Fruit fly (Drosophila melanogaster) whole organism, embryonic: Measurements from ENCODE around the gene CG17343.

Source experiments
- Atf3 ChIP-seq: fragments of 200-800 bp; sonication (Bioruptor generic); optimal IDR thresholded peaks from 3 replicates; lab custom pipeline; 2016; ENCODE audit warnings: missing biosample characterization, missing genetic modification characterization
- BEAF-32 ChIP-seq: fragments of 200-800 bp; sonication (Bioruptor generic); optimal IDR thresholded peaks from 3 replicates; lab custom pipeline; 2017; ENCODE audit warnings: missing biosample characterization, missing genetic modification characterization, mild to moderate bottlenecking, moderate library complexity, missing genetic modification reagents
- CG10543 ChIP-seq: fragments of 200-800 bp; sonication (Bioruptor generic); optimal IDR thresholded peaks from 3 replicates; lab custom pipeline; 2017; ENCODE audit warnings: missing biosample characterization, mild to moderate bottlenecking, missing genetic modification characterization, moderate library complexity
- CG11398 ChIP-seq: fragments of 200-800 bp; sonication (Bioruptor generic); optimal IDR thresholded peaks from 2 replicates; lab custom pipeline; 2016; ENCODE audit warnings: missing biosample characterization, missing genetic modification characterization
- CG12391 ChIP-seq: fragments of 200-800 bp; sonication (Bioruptor generic); optimal IDR thresholded peaks from 3 replicates; lab custom pipeline; 2018; ENCODE audit warnings: missing biosample characterization, mild to moderate bottlenecking, missing genetic modification characterization, moderate library complexity
- CG14710 ChIP-seq: fragments of 200-800 bp; sonication (Bioruptor generic); optimal IDR thresholded peaks from 3 replicates; lab custom pipeline; 2019; ENCODE audit warnings: missing biosample characterization, mild to moderate bottlenecking, missing genetic modification characterization, moderate library complexity
- CG14860 ChIP-seq: fragments of 200-800 bp; sonication (Bioruptor generic); IDR thresholded peaks from 3 replicates; pipeline ENCODE4 v1.3.6; 2022; ENCODE audit warnings: missing biosample characterization, missing genetic modification characterization; ENCODE audit not compliant: partially characterized antibody
- CG16813 ChIP-seq: fragments of 200-800 bp; sonication (Bioruptor generic); IDR thresholded peaks from 3 replicates; pipeline ENCODE4 v1.3.6; 2022; ENCODE audit warnings: missing biosample characterization, missing genetic modification characterization; ENCODE audit not compliant: partially characterized antibody
- CG17385 ChIP-seq: fragments of 200-800 bp; sonication (Bioruptor generic); optimal IDR thresholded peaks from 3 replicates; lab custom pipeline; 2018; ENCODE audit warnings: missing biosample characterization, mild to moderate bottlenecking, missing genetic modification characterization
- CG18619 ChIP-seq: fragments of 200-800 bp; sonication (Bioruptor generic); optimal IDR thresholded peaks from 3 replicates; lab custom pipeline; 2017; ENCODE audit warnings: missing biosample characterization, mild to moderate bottlenecking, missing genetic modification characterization
- CG2116 ChIP-seq: fragments of 200-800 bp; sonication (Bioruptor generic); optimal IDR thresholded peaks from 3 replicates; lab custom pipeline; 2018; ENCODE audit warnings: missing biosample characterization, mild to moderate bottlenecking, missing genetic modification characterization
- CG30403 ChIP-seq: fragments of 200-800 bp; sonication (Bioruptor generic); optimal IDR thresholded peaks from 3 replicates; lab custom pipeline; 2016; ENCODE audit warnings: missing biosample characterization, missing genetic modification characterization
- CG34224 ChIP-seq: fragments of 200-800 bp; sonication (Bioruptor generic); IDR thresholded peaks from 3 replicates; pipeline ENCODE4 v1.3.6; 2022; ENCODE audit warnings: missing biosample characterization, missing genetic modification characterization; ENCODE audit not compliant: partially characterized antibody
- CG42726 ChIP-seq: fragments of 200-800 bp; sonication (Bioruptor generic); IDR thresholded peaks from 2 replicates; pipeline ENCODE4 v1.3.6; 2022; ENCODE audit warnings: missing biosample characterization, missing genetic modification characterization; ENCODE audit not compliant: partially characterized antibody
- CG4404 ChIP-seq: fragments of 200-800 bp; sonication (Bioruptor generic); IDR thresholded peaks from 2 replicates; pipeline ENCODE4 v1.3.6; 2022; ENCODE audit warnings: missing biosample characterization, missing genetic modification characterization
- CG4617 ChIP-seq: fragments of 200-800 bp; sonication (Bioruptor generic); optimal IDR thresholded peaks from 3 replicates; lab custom pipeline; 2016; ENCODE audit warnings: missing biosample characterization, missing genetic modification characterization, borderline replicate concordance
- CG7963 ChIP-seq: fragments of 200-800 bp; sonication (Bioruptor generic); IDR thresholded peaks from 3 replicates; pipeline ENCODE4 v1.3.6; 2022; ENCODE audit warnings: missing biosample characterization, missing genetic modification characterization; ENCODE audit not compliant: partially characterized antibody
- CG9817 ChIP-seq: fragments of 200-800 bp; sonication (Bioruptor generic); optimal IDR thresholded peaks from 2 replicates; lab custom pipeline; 2018; ENCODE audit warnings: missing biosample characterization, mild to moderate bottlenecking, missing genetic modification characterization, moderate library complexity
- E2f1 ChIP-seq: fragments of 200-800 bp; sonication (Bioruptor generic); IDR thresholded peaks from 2 replicates; pipeline ENCODE4 v1.3.6; 2022; ENCODE audit warnings: missing biosample characterization, missing genetic modification characterization
- MESR4 ChIP-seq: fragments of 200-800 bp; sonication (Bioruptor generic); optimal IDR thresholded peaks from 2 replicates; lab custom pipeline; 2018; ENCODE audit warnings: missing biosample characterization, mild to moderate bottlenecking, missing genetic modification characterization, moderate library complexity
- Med ChIP-seq: fragments of 200-800 bp; sonication (Bioruptor generic); peaks from one replicate; lab custom pipeline; 2016; ENCODE audit warnings: missing biosample characterization, missing genetic modification characterization, mild to moderate bottlenecking, inconsistent platforms, moderate library complexity
- NFAT ChIP-seq: fragments of 200-800 bp; sonication (Bioruptor generic); IDR thresholded peaks from 2 replicates; pipeline ENCODE4 v1.3.6; 2022; ENCODE audit warnings: missing biosample characterization, missing genetic modification characterization
- Opbp ChIP-seq: fragments of 200-800 bp; sonication (Bioruptor generic); IDR thresholded peaks from 3 replicates; pipeline ENCODE4 v1.3.6; 2022; ENCODE audit warnings: missing biosample characterization, missing genetic modification characterization; ENCODE audit not compliant: partially characterized antibody
- Rfx ChIP-seq: fragments of 200-800 bp; sonication (Bioruptor generic); IDR thresholded peaks from 2 replicates; pipeline ENCODE4 v1.3.6; 2022; ENCODE audit warnings: missing biosample characterization, missing genetic modification characterization
- Sry-δ ChIP-seq: fragments of 200-800 bp; sonication (Bioruptor generic); optimal IDR thresholded peaks from 2 replicates; lab custom pipeline; 2016; ENCODE audit warnings: missing biosample characterization, missing genetic modification characterization
- Usf ChIP-seq: fragments of 200-800 bp; sonication (Bioruptor generic); optimal IDR thresholded peaks from 2 replicates; lab custom pipeline; 2017; ENCODE audit warnings: missing genotype, missing biosample characterization, missing genetic modification characterization
- amos ChIP-seq: fragments of 200-800 bp; sonication (Bioruptor generic); IDR thresholded peaks from 2 replicates; pipeline ENCODE4 v1.3.6; 2022; ENCODE audit warnings: missing biosample characterization, missing genetic modification characterization; ENCODE audit not compliant: partially characterized antibody
- ato ChIP-seq: fragments of 200-800 bp; sonication (Bioruptor generic); IDR thresholded peaks from 2 replicates; pipeline ENCODE4 v1.3.6; 2022; ENCODE audit warnings: missing biosample characterization, missing genetic modification characterization; ENCODE audit not compliant: partially characterized antibody
- bbx ChIP-seq: fragments of 200-800 bp; sonication (Bioruptor generic); IDR thresholded peaks from 2 replicates; pipeline ENCODE4 v1.3.6; 2022; ENCODE audit warnings: missing biosample characterization, missing genetic modification characterization; ENCODE audit not compliant: partially characterized antibody
- chinmo ChIP-seq: fragments of 200-800 bp; sonication (Bioruptor generic); IDR thresholded peaks from 4 replicates; pipeline ENCODE4 v1.3.6; 2022; ENCODE audit warnings: missing biosample characterization, missing genetic modification characterization; ENCODE audit not compliant: partially characterized antibody
- fd96Cb ChIP-seq: fragments of 200-800 bp; sonication (Bioruptor generic); optimal IDR thresholded peaks from 2 replicates; lab custom pipeline; 2018; ENCODE audit warnings: missing biosample characterization, mild to moderate bottlenecking, missing genetic modification characterization, moderate library complexity
- hb ChIP-seq: fragments of 200-800 bp; sonication (Bioruptor generic); IDR thresholded peaks from 3 replicates; pipeline ENCODE4 v1.3.6; 2022; ENCODE audit warnings: missing biosample characterization, missing genetic modification characterization; ENCODE audit not compliant: partially characterized antibody
- hbn ChIP-seq: fragments of 200-800 bp; sonication (Bioruptor generic); IDR thresholded peaks from 2 replicates; pipeline ENCODE4 v1.3.6; 2022; ENCODE audit warnings: missing biosample characterization, missing genetic modification characterization; ENCODE audit not compliant: partially characterized antibody
- inv ChIP-seq: fragments of 200-800 bp; sonication (Bioruptor generic); IDR thresholded peaks from 2 replicates; pipeline ENCODE4 v1.3.6; 2022; ENCODE audit warnings: missing biosample characterization, missing genetic modification characterization; ENCODE audit not compliant: partially characterized antibody
- mld ChIP-seq: fragments of 200-800 bp; sonication (Bioruptor generic); IDR thresholded peaks from 3 replicates; pipeline ENCODE4 v1.3.6; 2022; ENCODE audit warnings: missing biosample characterization, missing genetic modification characterization; ENCODE audit not compliant: partially characterized antibody
- pb ChIP-seq: fragments of 200-800 bp; sonication (Bioruptor generic); optimal IDR thresholded peaks from 3 replicates; lab custom pipeline; 2016; ENCODE audit warnings: missing biosample characterization, missing genetic modification characterization
- phol ChIP-seq: fragments of 200-800 bp; sonication (Bioruptor generic); optimal IDR thresholded peaks from 3 replicates; lab custom pipeline; 2018; ENCODE audit warnings: missing biosample characterization, mild to moderate bottlenecking, missing genetic modification characterization, moderate library complexity
- pzg ChIP-seq: fragments of 200-800 bp; sonication (Bioruptor generic); optimal IDR thresholded peaks from 3 replicates; lab custom pipeline; 2018; ENCODE audit warnings: missing biosample characterization, mild to moderate bottlenecking, missing genetic modification characterization, moderate library complexity
- row ChIP-seq: fragments of 200-800 bp; sonication (Bioruptor generic); IDR thresholded peaks from 3 replicates; pipeline ENCODE4 v1.3.6; 2022; ENCODE audit warnings: missing biosample characterization, missing genetic modification characterization
- scrt ChIP-seq: fragments of 200-800 bp; sonication (Bioruptor generic); optimal IDR thresholded peaks from 2 replicates; lab custom pipeline; 2018; ENCODE audit warnings: missing biosample characterization, mild to moderate bottlenecking, missing genetic modification characterization, moderate library complexity
- trem ChIP-seq: fragments of 200-800 bp; optimal IDR thresholded peaks from 3 replicates; lab custom pipeline; 2019; ENCODE audit warnings: missing biosample characterization, mild to moderate bottlenecking, missing genetic modification characterization, moderate library complexity
- unc-4 ChIP-seq: fragments of 200-800 bp; sonication (Bioruptor generic); IDR thresholded peaks from 2 replicates; pipeline ENCODE4 v1.3.6; 2022; ENCODE audit warnings: missing biosample characterization, missing genetic modification characterization; ENCODE audit not compliant: partially characterized antibody
- vnd ChIP-seq: fragments of 200-800 bp; sonication (Bioruptor generic); IDR thresholded peaks from 3 replicates; pipeline ENCODE4 v1.3.6; 2022; ENCODE audit warnings: missing biosample characterization, missing genetic modification characterization; ENCODE audit not compliant: partially characterized antibody
- wek ChIP-seq: fragments of 200-800 bp; sonication (Bioruptor generic); optimal IDR thresholded peaks from 3 replicates; lab custom pipeline; 2018; ENCODE audit warnings: missing biosample characterization, mild to moderate bottlenecking, missing genetic modification characterization, moderate library complexity
- zen2 ChIP-seq: fragments of 200-800 bp; sonication (Bioruptor generic); IDR thresholded peaks from 3 replicates; pipeline ENCODE4 v1.3.6; 2022; ENCODE audit warnings: missing biosample characterization, missing genetic modification characterization; ENCODE audit not compliant: partially characterized antibody

Gene CG17343

DNA sequence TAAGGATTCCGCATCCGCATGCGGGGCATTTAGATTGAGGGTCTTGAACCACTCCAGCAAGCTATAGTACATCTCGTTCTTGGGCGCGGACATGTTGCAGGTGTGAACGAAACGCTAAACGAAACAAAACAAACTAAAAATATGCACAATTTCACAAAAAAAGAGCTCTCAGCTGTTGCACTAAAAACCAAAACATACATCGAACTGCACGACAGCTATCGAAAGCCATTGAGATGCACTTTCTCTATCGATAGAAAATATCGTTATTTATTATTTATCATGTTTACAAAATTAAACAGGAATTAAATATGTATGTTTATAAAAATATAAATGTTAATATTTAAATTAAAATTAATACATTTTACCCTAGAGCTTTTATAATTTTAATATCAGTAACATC, 31.4 kb upstream of the CG17343 start, which contains the start of gene hook (continued):
- TF ChIP-seq E2f1 (GFP tag; lab: Robert Waterston, UW) = no peak
- peak; percentile 67 for TF ChIP-seq inv (GFP tag; lab: Robert Waterston, UW)
- peak; percentile 52 for TF ChIP-seq trem (tag; lab: Kevin White, UChicago)
- peak; percentile 45; the same call in 1 of the 3 replicates for TF ChIP-seq CG7963
- TF ChIP-seq phol (tag; lab: Kevin White, UChicago) = peak; percentile 2
- peak; percentile 14 for TF ChIP-seq CG12391 (tag; lab: Kevin White, UChicago)
- peak; percentile 49; the same call in 2 of the 3 replicates for TF ChIP-seq row (GFP tag; lab: Robert Waterston, UW)
- TF ChIP-seq vnd (GFP tag; lab: Robert Waterston, UW) = peak; percentile 64
- TF ChIP-seq CG34224 (GFP tag; lab: Robert Waterston, UW) = peak; percentile 70
- TF ChIP-seq CG4404 (GFP tag; lab: Robert Waterston, UW) = no peak
- TF ChIP-seq mld (GFP tag; lab: Robert Waterston, UW) = no peak
- peak; percentile 67; the same call in 2 of the 3 replicates for TF ChIP-seq hb
- TF ChIP-seq CG18619 (GFP tag; lab: Kevin White, UChicago) = no peak
- peak; percentile 61 for TF ChIP-seq Sry-δ (GFP tag; lab: Kevin White, UChicago)
- peak; percentile 6 for TF ChIP-seq CG17385 (GFP tag; lab: Kevin White, UChicago)
- no peak for TF ChIP-seq pb (GFP tag; lab: Kevin White, UChicago)
- TF ChIP-seq pzg (GFP tag; lab: Kevin White, UChicago) = peak; percentile 23
- TF ChIP-seq CG9817 (tag; lab: Kevin White, UChicago) = no peak
- TF ChIP-seq CG2116 (GFP tag; lab: Kevin White, UChicago) = peak; percentile 60
- peak; percentile 75 for TF ChIP-seq amos (GFP tag; lab: Robert Waterston, UW)
- TF ChIP-seq Med (GFP tag; lab: Kevin White, UChicago) = peak; percentile 40
- TF ChIP-seq CG16813 = peak; percentile 69
- TF ChIP-seq zen2 = peak; percentile 75
- peak; percentile 73; the same call in 2 of the 3 replicates for TF ChIP-seq Opbp (GFP tag; lab: Robert Waterston, UW)
- no peak for TF ChIP-seq Usf (GFP tag; lab: Kevin White, UChicago)
- no peak for TF ChIP-seq CG30403 (GFP tag; lab: Kevin White, UChicago)
- TF ChIP-seq CG10543 (GFP tag; lab: Kevin White, UChicago) = no peak
- peak; percentile 55; the same call in 1 of the 2 replicates for TF ChIP-seq CG42726 (GFP tag; lab: Robert Waterston, UW)
- TF ChIP-seq wek (GFP tag; lab: Kevin White, UChicago) = no peak
- peak; percentile 81; the same call in 2 of the 4 replicates for TF ChIP-seq chinmo (GFP tag; lab: Robert Waterston, UW)
- peak; percentile 45 for TF ChIP-seq MESR4 (GFP tag; lab: Kevin White, UChicago)
- TF ChIP-seq bbx (GFP tag; lab: Robert Waterston, UW) = peak; percentile 85
- TF ChIP-seq scrt (GFP tag; lab: Kevin White, UChicago) = peak; percentile 40
- TF ChIP-seq CG11398 = no peak
- peak; percentile 22 for TF ChIP-seq CG4617
- 0 out of 2 replicates have a peak, but pooled peaks have one; percentile 14 for TF ChIP-seq Rfx
- peak; percentile 75 for TF ChIP-seq hbn (GFP tag; lab: Robert Waterston, UW)
- peak; percentile 15 for TF ChIP-seq CG14710 (tag; lab: Kevin White, UChicago)
- TF ChIP-seq CG14860 (GFP tag; lab: Robert Waterston, UW) = peak; percentile 63
- TF ChIP-seq fd96Cb (tag; lab: Kevin White, UChicago) = no peak
- no peak for TF ChIP-seq NFAT (GFP tag; lab: Robert Waterston, UW)
- TF ChIP-seq unc-4 = peak; percentile 72
- TF ChIP-seq BEAF-32 (GFP tag; lab: Kevin White, UChicago) = peak; percentile 68
- no peak for TF ChIP-seq Atf3 (GFP tag; lab: Kevin White, UChicago)
- 0 out of 2 replicates have a peak, but pooled peaks have one; percentile 24 for TF ChIP-seq ato
- TF ChIP-seq, all 482 proteins: peak for 50
